Fruit fly (Drosophila melanogaster) S2 (cell line): ENCODE results near the gene VhaAC39-2.

Experiments
- CG8478 ChIP-seq: fragments of >200 bp; optimal IDR thresholded peaks from 2 replicates; lab custom pipeline; 2018
- CTCF ChIP-seq, 2 experiments: fragments of >200 bp; optimal IDR thresholded peaks; 2 replicates each; lab custom pipeline; 2018

- TF ChIP-seq CG8478 (lab: Kevin White, UChicago) (no peak), CTCF (optimal IDR thresholded peaks at IDR 0.05; lab: Kevin White, UChicago) (no peak)
Measured at dm6 chr3R:23176445-23177087, 17.4 kb upstream of the VhaAC39-2 start.
